Fruit fly (Drosophila melanogaster) Kc167 (cell line): Measurements from ENCODE around the gene lic.

Experiments used
- Myc ChIP-seq: fragments of >200 bp; optimal IDR thresholded peaks from 2 replicates; lab custom pipeline; 2017; ENCODE audit warnings: missing external identifiers
- Sin3A ChIP-seq: fragments of >200 bp; optimal IDR thresholded peaks from 2 replicates; lab custom pipeline; 2018; ENCODE audit warnings: missing external identifiers
- h ChIP-seq: fragments of >200 bp; optimal IDR thresholded peaks from 3 replicates; lab custom pipeline; 2018; ENCODE audit warnings: missing external identifiers
- psq ChIP-seq: fragments of >200 bp; optimal IDR thresholded peaks from 2 replicates; lab custom pipeline; 2017; ENCODE audit warnings: missing external identifiers

DNA sequence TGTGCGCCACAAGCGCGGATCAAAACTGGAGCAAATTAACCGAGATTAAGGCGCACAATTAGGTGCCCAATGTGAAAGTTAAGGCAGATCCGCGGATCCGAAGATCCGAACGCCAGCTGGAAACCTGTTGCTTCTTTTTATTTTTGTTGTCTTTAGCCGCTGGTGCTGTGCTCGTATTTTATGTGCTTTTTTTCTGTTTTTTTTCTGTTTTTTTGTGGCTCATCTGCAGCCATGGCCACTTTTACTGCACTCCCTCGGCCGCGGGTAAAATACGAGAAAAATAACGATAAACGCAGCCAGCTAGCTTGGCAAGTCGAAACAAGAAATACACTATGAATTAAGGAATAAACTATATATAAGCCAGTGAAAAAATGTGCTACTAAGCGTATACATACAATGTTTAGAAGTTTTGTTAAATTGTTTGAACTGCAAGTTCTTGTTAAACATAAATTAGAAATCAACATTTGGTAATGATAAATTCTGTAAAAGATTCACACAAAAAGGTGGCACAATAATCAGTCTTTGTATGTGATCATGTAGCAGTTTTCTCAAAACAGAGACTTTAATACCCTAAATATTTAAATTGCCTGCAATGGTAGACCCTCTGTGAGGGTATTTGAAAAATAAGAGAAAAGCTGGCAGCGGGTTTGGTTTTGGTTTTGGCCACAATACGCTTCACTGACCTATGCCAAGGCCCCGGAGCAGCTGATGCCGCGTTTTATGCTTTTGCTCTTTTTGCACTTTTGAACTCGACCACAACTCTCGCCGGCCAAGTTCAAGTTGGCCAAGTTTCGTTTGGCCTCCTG lies 25.7 kb downstream of the lic start:
- TF ChIP-seq psq (lab: Kevin White, UChicago) (no peak), h (lab: Kevin White, UChicago) (no peak), Sin3A (lab: Kevin White, UChicago) (no peak), Myc (no peak)
